4 worm cellular contexts compared by ENCODE assay signal in the genomic region with DNA sequence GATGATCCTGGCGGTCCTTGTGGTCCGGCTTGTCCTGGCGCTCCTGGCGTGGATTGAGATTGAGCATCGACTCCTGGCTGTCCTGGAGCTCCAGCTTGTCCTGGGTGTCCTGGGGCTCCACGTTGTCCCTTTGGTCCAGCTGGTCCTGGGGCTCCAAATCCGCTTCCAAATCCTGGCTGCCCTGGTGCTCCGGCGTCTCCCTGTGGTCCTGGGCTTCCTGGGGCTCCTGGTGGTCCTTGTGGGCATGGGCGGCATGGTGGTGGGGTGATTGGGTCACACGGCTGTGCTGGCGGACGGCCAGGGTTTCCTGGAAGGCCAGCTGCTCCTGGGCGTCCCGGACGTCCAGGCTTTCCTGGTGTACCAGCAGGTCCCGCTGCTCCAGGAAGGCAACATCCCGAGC.
TF ChIP-seq lines count a peak whose summit lies in the region.

No protein-coding gene starts in this region.

TF ChIP-seq in whole organism, L1 larva, 84 proteins besides CTCF, POLR2A, EP300 and RAD21:
- TF ChIP-seq unc-86 (tag; optimal IDR thresholded peaks at IDR 0.05; lab: Kevin White, UChicago) (no peak), nhr-71 (tag; optimal IDR thresholded peaks at IDR 0.05; lab: Kevin White, UChicago) (no peak), fkh-4 (tag; optimal IDR thresholded peaks at IDR 0.05; lab: Kevin White, UChicago; ENCODE audit: borderline replicate concordance) (no peak), nhr-237 (tag; optimal IDR thresholded peaks at IDR 0.05; lab: Kevin White, UChicago) (no peak), ceh-88 (GFP tag; IDR thresholded peaks at IDR 0.05; lab: Robert Waterston, UW) (no peak), swsn-7 (tag; optimal IDR thresholded peaks at IDR 0.05; lab: Kevin White, UChicago) (no peak), fkh-8 (tag; optimal IDR thresholded peaks at IDR 0.05; lab: Kevin White, UChicago) (no peak), ceh-8 (GFP tag; optimal IDR thresholded peaks at IDR 0.05; lab: Kevin White, UChicago) (peak; percentile 40)

TF ChIP-seq in whole organism, L4 larva, 104 proteins besides CTCF, POLR2A, EP300 and RAD21 (continues in another document):
- TF ChIP-seq ceh-62 (tag; optimal IDR thresholded peaks at IDR 0.05; lab: Kevin White, UChicago) = no peak
- TF ChIP-seq F37D6.2 (tag; optimal IDR thresholded peaks at IDR 0.05; lab: Kevin White, UChicago) = no peak
- no peak for TF ChIP-seq ceh-44 (GFP tag; IDR thresholded peaks at IDR 0.05; lab: Robert Waterston, UW)
- TF ChIP-seq saeg-2 (GFP tag; IDR thresholded peaks at IDR 0.05; lab: Robert Waterston, UW) = no peak
- TF ChIP-seq snpc-4 (tag; optimal IDR thresholded peaks at IDR 0.05; lab: Kevin White, UChicago) = no peak
- no peak for TF ChIP-seq nhr-28 (tag; optimal IDR thresholded peaks at IDR 0.05; lab: Kevin White, UChicago)
- no peak for TF ChIP-seq nhr-42 (GFP tag; IDR thresholded peaks at IDR 0.05; lab: Robert Waterston, UW)
- TF ChIP-seq Y48G9A.11 (GFP tag; IDR thresholded peaks at IDR 0.05; lab: Robert Waterston, UW) = 0 out of 2 replicates have a peak, but pooled peaks have one; percentile 17
- no peak for TF ChIP-seq dmd-6 (GFP tag; IDR thresholded peaks at IDR 0.05; lab: Robert Waterston, UW)
- no peak for TF ChIP-seq F49E8.2 (tag; optimal IDR thresholded peaks at IDR 0.05; lab: Kevin White, UChicago; ENCODE audit: borderline replicate concordance)
- no peak for TF ChIP-seq rbr-2 (tag; optimal IDR thresholded peaks at IDR 0.05; lab: Kevin White, UChicago)
- TF ChIP-seq nhr-25 (tag; optimal IDR thresholded peaks at IDR 0.05; lab: Kevin White, UChicago; ENCODE audit: borderline replicate concordance, insufficient read depth) = no peak
- no peak for TF ChIP-seq gei-8 (GFP tag; optimal IDR thresholded peaks at IDR 0.05; lab: Kevin White, UChicago)
- TF ChIP-seq nhr-76 (tag; optimal IDR thresholded peaks at IDR 0.05; lab: Kevin White, UChicago) = no peak
- TF ChIP-seq lin-39 (tag; optimal IDR thresholded peaks at IDR 0.05; lab: Kevin White, UChicago) = no peak
- TF ChIP-seq ztf-11 (tag; optimal IDR thresholded peaks at IDR 0.05; lab: Kevin White, UChicago) = no peak
- TF ChIP-seq madf-5 (GFP tag; IDR thresholded peaks at IDR 0.05; lab: Robert Waterston, UW) = peak in 1 of 2 experiments; percentile 30; a peak in 1 of 4 replicates
- no peak for TF ChIP-seq pqm-1 (tag; optimal IDR thresholded peaks at IDR 0.05; lab: Kevin White, UChicago)
- TF ChIP-seq duxl-1 (tag; optimal IDR thresholded peaks at IDR 0.05; lab: Kevin White, UChicago; ENCODE audit: poor library complexity) = no peak
- TF ChIP-seq unc-130 (GFP tag; optimal IDR thresholded peaks at IDR 0.05; lab: Kevin White, UChicago) = no peak
- TF ChIP-seq lin-15B (tag; optimal IDR thresholded peaks at IDR 0.05; lab: Kevin White, UChicago) = no peak
- TF ChIP-seq T26A8.4 (GFP tag; IDR thresholded peaks at IDR 0.05; lab: Robert Waterston, UW) = no peak
- TF ChIP-seq set-16 (GFP tag; IDR thresholded peaks at IDR 0.05; lab: Robert Waterston, UW) = peak; percentile 98
- TF ChIP-seq hmg-1.1 (GFP tag; IDR thresholded peaks at IDR 0.05; lab: Robert Waterston, UW) = no peak
- TF ChIP-seq pha-4 (GFP tag; IDR thresholded peaks at IDR 0.05; lab: Robert Waterston, UW) = no peak
- no peak for TF ChIP-seq pha-4 (tag; optimal IDR thresholded peaks at IDR 0.05; lab: Kevin White, UChicago)
- TF ChIP-seq Y5F2A.4 (GFP tag; optimal IDR thresholded peaks at IDR 0.05; lab: Kevin White, UChicago) = no peak

TF ChIP-seq in whole organism, late embryonic, 69 proteins besides CTCF, POLR2A, EP300 and RAD21:
- TF ChIP-seq ceh-31 (tag; optimal IDR thresholded peaks at IDR 0.05; lab: Kevin White, UChicago) = peak; percentile 6
- peak; percentile 8 for TF ChIP-seq hlh-6 (tag; optimal IDR thresholded peaks at IDR 0.05; lab: Kevin White, UChicago)
- no peak for TF ChIP-seq nhr-232 (tag; optimal IDR thresholded peaks at IDR 0.05; lab: Kevin White, UChicago)
- peak; percentile 21 for TF ChIP-seq mec-3 (tag; optimal IDR thresholded peaks at IDR 0.05; lab: Kevin White, UChicago; ENCODE audit: borderline replicate concordance)
- TF ChIP-seq fkh-6 (tag; optimal IDR thresholded peaks at IDR 0.05; lab: Kevin White, UChicago) = no peak

TF ChIP-seq in whole organism, young adult, 124 proteins besides CTCF, POLR2A, EP300 and RAD21:
- 0 out of 2 replicates have a peak, but pooled peaks have one; percentile 20 for TF ChIP-seq lin-26 (GFP tag; IDR thresholded peaks at IDR 0.05; lab: Robert Waterston, UW)
- TF ChIP-seq egrh-3 (GFP tag; IDR thresholded peaks at IDR 0.05; lab: Robert Waterston, UW) = peak; percentile 93
- TF ChIP-seq zfh-2 (GFP tag; conservative IDR thresholded peaks at IDR 0.05; lab: Robert Waterston, UW) = peak; percentile 95
- TF ChIP-seq egl-44 (GFP tag; IDR thresholded peaks at IDR 0.05; lab: Robert Waterston, UW) = no peak
